Worm (Caenorhabditis elegans) whole organism, young adult: Measurements from ENCODE around the gene F54E12.2.

ENCODE experiments used
- Y53G8AR.9 ChIP-seq: fragments of 200-800 bp; sonication (Bioruptor generic); conservative IDR thresholded peaks from 2 replicates; pipeline ENCODE4 v1.3.6; 2022; ENCODE audit warnings: missing genetic modification reagents, missing genetic modification characterization, missing compliant biosample characterization
- athp-1 ChIP-seq: sonication (generic microtip); optimal IDR thresholded peaks from 2 replicates; lab custom pipeline; 2017; ENCODE audit warnings: mild to moderate bottlenecking, missing genetic modification characterization, missing compliant biosample characterization
- somi-1 ChIP-seq: fragments of 200-800 bp; sonication (Bioruptor generic); optimal IDR thresholded peaks from 2 replicates; lab custom pipeline; 2018; ENCODE audit warnings: mild to moderate bottlenecking, missing genetic modification characterization, missing compliant biosample characterization

- TF ChIP-seq somi-1 (GFP tag; lab: Kevin White, UChicago) (no peak), Y53G8AR.9 (no peak), athp-1 (tag; lab: Kevin White, UChicago) (no peak)
These were observed 25.5 kb downstream of the F54E12.2 start for ce11 chrIV:11311484-11311883.
